Fruit fly (Drosophila melanogaster) whole organism, embryonic: ENCODE measurements around the gene Ppcs.

Experiments used
- B-H2 ChIP-seq: fragments of 200-800 bp; sonication (Bioruptor generic); optimal IDR thresholded peaks from 2 replicates; lab custom pipeline; 2018; ENCODE audit warnings: missing biosample characterization, mild to moderate bottlenecking, missing genetic modification characterization
- CG10979 ChIP-seq: fragments of 200-800 bp; sonication (Bioruptor generic); optimal IDR thresholded peaks from 2 replicates; lab custom pipeline; 2018; ENCODE audit warnings: missing biosample characterization, mild to moderate bottlenecking, missing genetic modification characterization, moderate library complexity
- CG11695 ChIP-seq: fragments of 200-800 bp; sonication (Bioruptor generic); IDR thresholded peaks from 3 replicates; pipeline ENCODE4 v1.3.6; 2022; ENCODE audit warnings: missing biosample characterization, missing genetic modification characterization
- CG12071 ChIP-seq: fragments of 200-800 bp; sonication (Bioruptor generic); optimal IDR thresholded peaks from 3 replicates; lab custom pipeline; 2018; ENCODE audit warnings: missing biosample characterization, mild to moderate bottlenecking, missing genetic modification characterization
- CG12299 ChIP-seq: fragments of 200-800 bp; sonication (Bioruptor generic); optimal IDR thresholded peaks from 2 replicates; lab custom pipeline; 2018; ENCODE audit warnings: missing biosample characterization, mild to moderate bottlenecking, missing genetic modification characterization
- CG13424 ChIP-seq: fragments of 200-800 bp; sonication (Bioruptor generic); optimal IDR thresholded peaks from 2 replicates; lab custom pipeline; 2019; ENCODE audit warnings: missing biosample characterization, mild to moderate bottlenecking, missing genetic modification characterization, moderate library complexity
- CG14014 ChIP-seq: fragments of 200-800 bp; sonication (Bioruptor generic); IDR thresholded peaks from 2 replicates; pipeline ENCODE4 v1.3.6; 2022; ENCODE audit warnings: missing biosample characterization, missing genetic modification characterization
- CG14710 ChIP-seq: fragments of 200-800 bp; sonication (Bioruptor generic); optimal IDR thresholded peaks from 3 replicates; lab custom pipeline; 2019; ENCODE audit warnings: missing biosample characterization, mild to moderate bottlenecking, missing genetic modification characterization, moderate library complexity
- CG18476 ChIP-seq: fragments of 200-800 bp; sonication (Bioruptor generic); optimal IDR thresholded peaks from 2 replicates; lab custom pipeline; 2016; ENCODE audit warnings: missing biosample characterization, mild to moderate bottlenecking, missing genetic modification characterization
- CG18599 ChIP-seq: fragments of 200-800 bp; sonication (Bioruptor generic); optimal IDR thresholded peaks from 3 replicates; lab custom pipeline; 2017; ENCODE audit warnings: missing biosample characterization, missing genetic modification characterization, mild to moderate bottlenecking, moderate library complexity, missing genetic modification reagents
- CG33557 ChIP-seq: fragments of 200-800 bp; sonication (Bioruptor generic); optimal IDR thresholded peaks from 2 replicates; lab custom pipeline; 2019; ENCODE audit warnings: missing biosample characterization, mild to moderate bottlenecking, missing genetic modification characterization, moderate library complexity
- CG34224 ChIP-seq: fragments of 200-800 bp; sonication (Bioruptor generic); IDR thresholded peaks from 3 replicates; pipeline ENCODE4 v1.3.6; 2022; ENCODE audit warnings: missing biosample characterization, missing genetic modification characterization; ENCODE audit not compliant: partially characterized antibody
- CG4328 ChIP-seq: fragments of 200-800 bp; sonication (Bioruptor generic); optimal IDR thresholded peaks from 3 replicates; lab custom pipeline; 2017; ENCODE audit warnings: missing biosample characterization, missing genetic modification reagents, missing genetic modification characterization
- CG6175 ChIP-seq: fragments of 200-800 bp; sonication (Bioruptor generic); IDR thresholded peaks from 3 replicates; pipeline ENCODE4 v1.3.6; 2022; ENCODE audit warnings: missing biosample characterization, missing genetic modification characterization
- CG6765 ChIP-seq: fragments of 200-800 bp; sonication (Bioruptor generic); optimal IDR thresholded peaks from 3 replicates; lab custom pipeline; 2017; ENCODE audit warnings: missing biosample characterization, mild to moderate bottlenecking, missing genetic modification characterization
- CG7745 ChIP-seq: fragments of 200-800 bp; sonication (Bioruptor generic); optimal IDR thresholded peaks from 2 replicates; lab custom pipeline; 2018; ENCODE audit warnings: missing biosample characterization, mild to moderate bottlenecking, missing genetic modification characterization, moderate library complexity
- CG7786 ChIP-seq: fragments of 200-800 bp; sonication (Bioruptor generic); optimal IDR thresholded peaks from 2 replicates; lab custom pipeline; 2016; ENCODE audit warnings: missing biosample characterization, missing genetic modification characterization
- CG8281 ChIP-seq: fragments of 200-800 bp; sonication (Bioruptor generic); optimal IDR thresholded peaks from 2 replicates; lab custom pipeline; 2018; ENCODE audit warnings: missing biosample characterization, mild to moderate bottlenecking, missing genetic modification characterization, moderate library complexity
- CG8290 ChIP-seq, 3 experiments: fragments of 200-800 bp; sonication (Bioruptor generic); optimal IDR thresholded peaks; 2 replicates each; lab custom pipeline; 2016 to 2019; ENCODE audit warnings: missing biosample characterization in 3 of 3, missing genetic modification characterization in 3 of 3, mild to moderate bottlenecking in 2 of 3, moderate library complexity in 1 of 3
- CG9797 ChIP-seq: fragments of 200-800 bp; sonication (Bioruptor generic); optimal IDR thresholded peaks from 3 replicates; lab custom pipeline; 2018; ENCODE audit warnings: missing biosample characterization, mild to moderate bottlenecking, missing genetic modification characterization
- Dbx ChIP-seq: fragments of 200-800 bp; sonication (Bioruptor generic); IDR thresholded peaks from 3 replicates; pipeline ENCODE4 v1.3.6; 2022; ENCODE audit warnings: missing biosample characterization, missing genetic modification characterization
- E2f1 ChIP-seq: fragments of 200-800 bp; sonication (Bioruptor generic); IDR thresholded peaks from 2 replicates; pipeline ENCODE4 v1.3.6; 2022; ENCODE audit warnings: missing biosample characterization, missing genetic modification characterization
- Hand ChIP-seq: fragments of 200-800 bp; sonication (Bioruptor generic); optimal IDR thresholded peaks from 2 replicates; lab custom pipeline; 2017; ENCODE audit warnings: mild to moderate bottlenecking, missing biosample characterization, missing genetic modification reagents, missing genetic modification characterization
- HmgD ChIP-seq: fragments of 200-800 bp; sonication (Bioruptor generic); optimal IDR thresholded peaks from 3 replicates; lab custom pipeline; 2016; ENCODE audit warnings: missing biosample characterization, missing genetic modification characterization
- Hr78 ChIP-seq, 2 experiments: fragments of 200-800 bp in 1 of 2; fragments of >200 bp in 1 of 2; sonication (Bioruptor generic) in 1 of 2; optimal IDR thresholded peaks; 2 replicates each; lab custom pipeline; 2017 to 2019; ENCODE audit warnings: missing biosample characterization in 2 of 2, missing genetic modification characterization in 2 of 2, mild to moderate bottlenecking in 1 of 2, moderate library complexity in 1 of 2
- Med ChIP-seq: fragments of 200-800 bp; sonication (Bioruptor generic); peaks from one replicate; lab custom pipeline; 2016; ENCODE audit warnings: missing biosample characterization, missing genetic modification characterization, mild to moderate bottlenecking, inconsistent platforms, moderate library complexity
- NFAT ChIP-seq: fragments of 200-800 bp; sonication (Bioruptor generic); IDR thresholded peaks from 2 replicates; pipeline ENCODE4 v1.3.6; 2022; ENCODE audit warnings: missing biosample characterization, missing genetic modification characterization
- Nf-YA ChIP-seq: fragments of 200-800 bp; sonication (Bioruptor generic); IDR thresholded peaks from 2 replicates; pipeline ENCODE4 v1.3.6; 2022; ENCODE audit warnings: missing biosample characterization, missing genetic modification characterization
- Opbp ChIP-seq: fragments of 200-800 bp; sonication (Bioruptor generic); IDR thresholded peaks from 3 replicates; pipeline ENCODE4 v1.3.6; 2022; ENCODE audit warnings: missing biosample characterization, missing genetic modification characterization; ENCODE audit not compliant: partially characterized antibody
- Poxn ChIP-seq: fragments of 200-800 bp; sonication (Bioruptor generic); IDR thresholded peaks from 2 replicates; pipeline ENCODE4 v1.3.6; 2022; ENCODE audit warnings: missing biosample characterization, missing genetic modification characterization
- Sin3A ChIP-seq: fragments of >200 bp; optimal IDR thresholded peaks from 2 replicates; lab custom pipeline; 2018
- Sry-β ChIP-seq: fragments of 200-800 bp; sonication (Bioruptor generic); optimal IDR thresholded peaks from 2 replicates; lab custom pipeline; 2018; ENCODE audit warnings: missing biosample characterization, mild to moderate bottlenecking, missing genetic modification characterization, moderate library complexity
- bsh ChIP-seq, 2 experiments: fragments of 200-800 bp; sonication (Bioruptor generic); optimal IDR thresholded peaks; 2 replicates each; lab custom pipeline; 2017 to 2018; ENCODE audit warnings: mild to moderate bottlenecking in 2 of 2, missing biosample characterization in 2 of 2, missing genetic modification characterization in 2 of 2, moderate library complexity in 1 of 2
- chif ChIP-seq, 2 experiments: fragments of 200-800 bp; sonication (Bioruptor generic); optimal IDR thresholded peaks; 3 replicates each; lab custom pipeline; 2016; ENCODE audit warnings: missing biosample characterization in 2 of 2, missing genetic modification characterization in 2 of 2
- crol ChIP-seq: fragments of 200-800 bp; sonication (Bioruptor generic); IDR thresholded peaks from 2 replicates; pipeline ENCODE4 v1.3.6; 2022; ENCODE audit warnings: missing biosample characterization, missing genetic modification characterization
- dm ChIP-seq: fragments of 200-800 bp; sonication (Bioruptor generic); optimal IDR thresholded peaks from 3 replicates; lab custom pipeline; 2016; ENCODE audit warnings: missing biosample characterization, missing genetic modification characterization
- fd64A ChIP-seq: fragments of 200-800 bp; sonication (Bioruptor generic); optimal IDR thresholded peaks from 3 replicates; lab custom pipeline; 2018; ENCODE audit warnings: missing biosample characterization, mild to moderate bottlenecking, missing genetic modification characterization
- fu2 ChIP-seq: fragments of 200-800 bp; sonication (Bioruptor generic); optimal IDR thresholded peaks from 2 replicates; lab custom pipeline; 2016; ENCODE audit warnings: missing biosample characterization, missing genetic modification characterization
- grau ChIP-seq: fragments of 200-800 bp; optimal IDR thresholded peaks from 3 replicates; lab custom pipeline; 2019; ENCODE audit warnings: missing biosample characterization, mild to moderate bottlenecking, missing genetic modification characterization, moderate library complexity
- hkb ChIP-seq, 2 experiments: fragments of 200-800 bp in 1 of 2; fragments of >200 bp in 1 of 2; sonication (Bioruptor generic) in 1 of 2; IDR thresholded peaks in 1 of 2; optimal IDR thresholded peaks in 1 of 2; 2 replicates each; pipeline versions ENCODE4 v1.3.6 to Lab custom; 2017 to 2022; ENCODE audit warnings: missing biosample characterization in 1 of 2, missing genetic modification characterization in 1 of 2
- mirr ChIP-seq: fragments of 200-800 bp; sonication (Bioruptor generic); optimal IDR thresholded peaks from 3 replicates; lab custom pipeline; 2018; ENCODE audit warnings: missing biosample characterization, mild to moderate bottlenecking, missing genetic modification characterization
- mld ChIP-seq: fragments of 200-800 bp; sonication (Bioruptor generic); IDR thresholded peaks from 3 replicates; pipeline ENCODE4 v1.3.6; 2022; ENCODE audit warnings: missing biosample characterization, missing genetic modification characterization; ENCODE audit not compliant: partially characterized antibody
- phol ChIP-seq: fragments of 200-800 bp; sonication (Bioruptor generic); optimal IDR thresholded peaks from 3 replicates; lab custom pipeline; 2018; ENCODE audit warnings: missing biosample characterization, mild to moderate bottlenecking, missing genetic modification characterization, moderate library complexity
- pros ChIP-seq: fragments of 200-800 bp; sonication (Bioruptor generic); optimal IDR thresholded peaks from 3 replicates; lab custom pipeline; 2019; ENCODE audit warnings: missing biosample characterization, mild to moderate bottlenecking, missing genetic modification characterization, moderate library complexity
- scrt ChIP-seq: fragments of 200-800 bp; sonication (Bioruptor generic); optimal IDR thresholded peaks from 2 replicates; lab custom pipeline; 2018; ENCODE audit warnings: missing biosample characterization, mild to moderate bottlenecking, missing genetic modification characterization, moderate library complexity
- slp2 ChIP-seq: fragments of 200-800 bp; sonication (Bioruptor generic); optimal IDR thresholded peaks from 2 replicates; lab custom pipeline; 2016; ENCODE audit warnings: missing biosample characterization, missing genetic modification characterization
- so ChIP-seq: fragments of 200-800 bp; sonication (Bioruptor generic); IDR thresholded peaks from 3 replicates; pipeline ENCODE4 v1.3.6; 2022; ENCODE audit warnings: missing biosample characterization, missing genetic modification characterization
- stc ChIP-seq: fragments of 200-800 bp; sonication (Bioruptor generic); IDR thresholded peaks from 2 replicates; pipeline ENCODE4 v1.3.6; 2022; ENCODE audit warnings: missing biosample characterization, missing genetic modification characterization
- tgo ChIP-seq: fragments of 200-800 bp; sonication (Bioruptor generic); IDR thresholded peaks from 3 replicates; pipeline ENCODE4 v1.3.6; 2022; ENCODE audit warnings: missing biosample characterization, missing genetic modification characterization
- wor ChIP-seq: fragments of 200-800 bp; sonication (Bioruptor generic); IDR thresholded peaks from 2 replicates; pipeline ENCODE4 v1.3.6; 2022; ENCODE audit warnings: missing biosample characterization, missing genetic modification characterization

The Ppcs gene

DNA sequence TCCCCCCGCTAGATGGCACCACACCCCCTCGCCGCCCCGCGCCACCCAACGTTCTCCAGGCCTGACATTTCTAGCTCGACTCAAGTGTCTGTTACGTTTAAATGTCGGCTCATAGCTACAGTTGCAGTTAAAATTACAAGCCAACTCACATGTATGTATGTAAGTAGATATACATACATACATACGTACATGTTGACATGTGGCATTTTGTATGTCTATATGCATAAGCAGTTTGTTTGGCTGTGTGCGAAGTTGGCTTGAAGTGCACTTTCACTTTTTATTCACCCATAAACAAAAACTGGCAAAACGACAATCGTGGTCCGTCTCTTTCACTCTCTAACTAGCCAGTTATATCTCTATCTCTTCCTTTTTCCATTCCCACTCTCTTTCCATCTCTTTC is 35.1 kb upstream of the Ppcs start (continued):
- TF ChIP-seq CG12071 = peak; percentile 4
- no peak for TF ChIP-seq B-H2 (GFP tag; lab: Kevin White, UChicago)
- TF ChIP-seq CG11695 (GFP tag; lab: Robert Waterston, UW) = no peak
- no peak for TF ChIP-seq CG8281
- no peak for TF ChIP-seq Hand (GFP tag; lab: Kevin White, UChicago)
- TF ChIP-seq CG4328 (GFP tag; lab: Kevin White, UChicago) = no peak
- TF ChIP-seq fd64A (GFP tag; lab: Kevin White, UChicago) = peak; percentile 56
- peak; percentile 4 to 37 for TF ChIP-seq bsh (GFP tag; optimal IDR thresholded peaks at IDR 0.05; lab: Kevin White, UChicago)
- TF ChIP-seq fu2 (GFP tag; lab: Kevin White, UChicago) = no peak
- TF ChIP-seq CG9797 = no peak
- no peak for TF ChIP-seq CG33557 (GFP tag; lab: Kevin White, UChicago)
- no peak for TF ChIP-seq NFAT (GFP tag; lab: Robert Waterston, UW)
- TF ChIP-seq dm (GFP tag; lab: Kevin White, UChicago) = no peak
- TF ChIP-seq CG7745 (tag; lab: Kevin White, UChicago) = no peak
- TF ChIP-seq grau = no peak
- TF ChIP-seq CG7786 (GFP tag; lab: Kevin White, UChicago) = no peak
- TF ChIP-seq CG14710 (tag; lab: Kevin White, UChicago) = no peak
- TF ChIP-seq wor = no peak
- no peak for TF ChIP-seq phol
- no peak for TF ChIP-seq Sry-β
- TF ChIP-seq tgo (GFP tag; lab: Robert Waterston, UW) = no peak
- TF ChIP-seq CG13424 (tag; lab: Kevin White, UChicago) = peak; percentile 4
- TF ChIP-seq CG34224 (GFP tag; lab: Robert Waterston, UW) = no peak
- TF ChIP-seq CG8290 (GFP tag; optimal IDR thresholded peaks at IDR 0.05; lab: Kevin White, UChicago) = no peak
- TF ChIP-seq CG8290 (tag; optimal IDR thresholded peaks at IDR 0.05; lab: Kevin White, UChicago) = peak in 1 of 2 experiments; percentile 21
- 0 out of 2 replicates have a peak, but pooled peaks have one; percentile 17 for TF ChIP-seq Nf-YA
- no peak for TF ChIP-seq pros (GFP tag; lab: Kevin White, UChicago)
- no peak for TF ChIP-seq so (GFP tag; lab: Robert Waterston, UW)
- TF ChIP-seq Dbx (GFP tag; lab: Robert Waterston, UW) = no peak
- TF ChIP-seq HmgD (GFP tag; lab: Kevin White, UChicago) = no peak
- no peak for TF ChIP-seq mld (GFP tag; lab: Robert Waterston, UW)
- no peak for TF ChIP-seq chif (GFP tag; optimal IDR thresholded peaks at IDR 0.05; lab: Kevin White, UChicago)
- TF ChIP-seq E2f1 (GFP tag; lab: Robert Waterston, UW) = no peak
- no peak for TF ChIP-seq hkb (optimal IDR thresholded peaks at IDR 0.05; lab: Kevin White, UChicago)
- no peak for TF ChIP-seq hkb (GFP tag; IDR thresholded peaks at IDR 0.05; lab: Robert Waterston, UW)
- TF ChIP-seq slp2 (GFP tag; lab: Kevin White, UChicago) = no peak
- no peak for TF ChIP-seq mirr (GFP tag; lab: Kevin White, UChicago)
- 0 out of 2 replicates have a peak, but pooled peaks have one; percentile 19 for TF ChIP-seq stc (GFP tag; lab: Robert Waterston, UW)
- no peak for TF ChIP-seq Hr78 (GFP tag; optimal IDR thresholded peaks at IDR 0.05; lab: Kevin White, UChicago)
- TF ChIP-seq CG6175 (GFP tag; lab: Robert Waterston, UW) = no peak
- TF ChIP-seq scrt (GFP tag; lab: Kevin White, UChicago) = no peak
- TF ChIP-seq CG12299 = peak; percentile 20
- TF ChIP-seq Poxn (GFP tag; lab: Robert Waterston, UW) = no peak
- no peak for TF ChIP-seq CG10979 (tag; lab: Kevin White, UChicago)
- TF ChIP-seq CG6765 (GFP tag; lab: Kevin White, UChicago) = no peak
- TF ChIP-seq CG18599 (GFP tag; lab: Kevin White, UChicago) = no peak
- TF ChIP-seq Med (GFP tag; lab: Kevin White, UChicago) = no peak
- TF ChIP-seq Sin3A = no peak
- no peak for TF ChIP-seq CG18476 (GFP tag; lab: Kevin White, UChicago)
- TF ChIP-seq Opbp (GFP tag; lab: Robert Waterston, UW) = no peak
- no peak for TF ChIP-seq CG14014 (GFP tag; lab: Robert Waterston, UW)
- TF ChIP-seq crol (GFP tag; lab: Robert Waterston, UW) = no peak
